Worm (Caenorhabditis elegans) whole organism, L3 larva: ENCODE results near the gene pcn-1.

Experiments
- ZK546.5 ChIP-seq: sonication (generic microtip); optimal IDR thresholded peaks from 2 replicates; lab custom pipeline; 2017; ENCODE audit warnings: missing biosample characterization, missing genetic modification characterization
- ama-1 ChIP-seq: fragments of 150-350 bp; optimal IDR thresholded peaks from 2 replicates; lab custom pipeline; 2018
- ceh-82 ChIP-seq: fragments of 150-350 bp; optimal IDR thresholded peaks from 2 replicates; lab custom pipeline; 2014; ENCODE audit warnings: missing biosample characterization, missing genetic modification characterization
- lin-39 ChIP-seq: fragments of 150-350 bp; optimal IDR thresholded peaks from 2 replicates; lab custom pipeline; 2018; ENCODE audit warnings: missing biosample characterization, missing genetic modification reagents, missing genetic modification characterization
- nhr-11 ChIP-seq: fragments of 150-350 bp; optimal IDR thresholded peaks from 2 replicates; lab custom pipeline; 2014; ENCODE audit warnings: missing biosample characterization, missing genetic modification characterization
- sea-2 ChIP-seq: fragments of 150-350 bp; sonication (generic microtip); optimal IDR thresholded peaks from 4 replicates; lab custom pipeline; 2014; ENCODE audit warnings: missing biosample characterization, missing genetic modification reagents, missing genetic modification characterization
- skn-1 ChIP-seq: fragments of 150-350 bp; optimal IDR thresholded peaks from 2 replicates; lab custom pipeline; 2014; ENCODE audit warnings: missing biosample characterization, missing genetic modification characterization
- ztf-11 ChIP-seq: fragments of 150-350 bp; optimal IDR thresholded peaks from 2 replicates; lab custom pipeline; 2014; ENCODE audit warnings: missing biosample characterization, missing genetic modification characterization

DNA sequence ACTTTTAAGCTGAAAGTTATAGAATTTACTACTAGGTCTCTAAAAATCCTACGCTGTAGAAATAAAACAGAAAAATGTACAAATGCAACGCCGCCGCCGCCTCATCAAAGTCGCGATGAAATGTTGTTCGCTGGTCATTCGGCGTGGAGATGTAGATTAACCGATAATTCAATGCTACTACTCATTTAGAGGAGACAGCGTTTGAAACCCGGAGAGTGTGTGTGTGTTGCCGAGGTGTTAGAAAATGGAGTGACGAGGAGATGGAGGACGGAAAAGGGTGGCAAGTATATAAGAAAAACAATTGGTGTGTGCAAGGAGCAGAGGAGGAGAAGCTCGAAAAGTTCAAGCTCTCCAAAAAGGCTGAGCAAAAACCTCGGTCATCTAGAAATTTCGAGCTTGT is 3.0 kb upstream of the pcn-1 start:
- TF ChIP-seq ama-1 (lab: Kevin White, UChicago): no peak
- no peak for TF ChIP-seq sea-2 (GFP tag; lab: Kevin White, UChicago)
- no peak for TF ChIP-seq ZK546.5 (tag; lab: Kevin White, UChicago)
- no peak for TF ChIP-seq lin-39 (tag; lab: Kevin White, UChicago)
- no peak for TF ChIP-seq nhr-11
- no peak for TF ChIP-seq skn-1 (tag; lab: Kevin White, UChicago)
- TF ChIP-seq ceh-82 (tag; lab: Kevin White, UChicago): no peak
- no peak for TF ChIP-seq ztf-11
